Worm (Caenorhabditis elegans): ENCODE results near the gene srd-48.

Gene srd-48

DNA sequence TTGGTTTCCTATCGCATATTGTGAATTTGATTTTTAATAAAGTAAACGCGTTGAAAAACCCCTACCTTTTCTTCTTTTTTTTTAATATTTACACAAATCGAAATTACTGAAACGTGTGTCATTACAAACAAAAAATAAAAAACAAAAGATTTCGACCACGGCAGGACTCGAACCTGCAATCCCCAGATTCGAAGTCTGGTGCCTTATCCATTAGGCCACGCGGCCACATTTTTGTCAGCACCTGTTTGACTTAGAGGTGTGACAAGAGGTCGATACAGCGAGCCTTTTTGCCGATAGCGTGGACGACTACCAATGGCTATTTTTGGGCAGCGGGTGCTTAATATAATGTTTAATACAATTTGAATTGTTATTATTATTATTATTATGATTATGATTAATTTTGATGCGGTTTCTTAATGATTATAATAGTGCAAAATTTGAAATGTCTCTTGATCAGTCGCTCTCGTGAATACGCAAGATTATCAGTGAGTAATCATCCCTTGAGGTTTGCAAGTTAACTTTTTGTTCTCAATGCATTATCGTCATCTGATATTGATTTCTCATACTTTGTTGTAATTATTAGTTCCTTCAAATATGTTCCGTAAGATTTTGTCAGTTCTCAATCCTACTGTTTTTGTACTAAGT, 2.1 kb downstream of the srd-48 start, which contains the start of gene srd-44 (continued):
- no peak for TF ChIP-seq attf-5 (GFP tag; optimal IDR thresholded peaks at IDR 0.05)
- TF ChIP-seq die-1 (tag; optimal IDR thresholded peaks at IDR 0.05): peak; percentile 71
- TF ChIP-seq B0035.1 (tag; optimal IDR thresholded peaks at IDR 0.05): peak; percentile 16
- peak; percentile 40 for TF ChIP-seq snpc-3.4 (tag; optimal IDR thresholded peaks at IDR 0.05)
- TF ChIP-seq egl-18 (GFP tag; IDR thresholded peaks at IDR 0.05): no peak
- TF ChIP-seq nhr-90 (tag; optimal IDR thresholded peaks at IDR 0.05): peak; percentile 58
- TF ChIP-seq hmg-20 (GFP tag; IDR thresholded peaks at IDR 0.05): peak; percentile 60; the same call in 1 of the 2 replicates
- peak; percentile 64 for TF ChIP-seq snpc-1.3 (tag; optimal IDR thresholded peaks at IDR 0.05; ENCODE audit: insufficient read depth)
- TF ChIP-seq nfyb-1 (GFP tag; IDR thresholded peaks at IDR 0.05): 0 out of 2 replicates have a peak, but pooled peaks have one; percentile 45
- TF ChIP-seq snpc-1.1 (tag; optimal IDR thresholded peaks at IDR 0.05; ENCODE audit: insufficient read depth): peak; percentile 18
- peak; percentile 45 for TF ChIP-seq athp-1 (tag; optimal IDR thresholded peaks at IDR 0.05)

- no peak for TF ChIP-seq ets-4 (GFP tag; optimal IDR thresholded peaks at IDR 0.05)
- no peak for TF ChIP-seq nfya-1 (tag; optimal IDR thresholded peaks at IDR 0.05; ENCODE audit: borderline replicate concordance, insufficient read depth)
- no peak for TF ChIP-seq him-1 (tag; optimal IDR thresholded peaks at IDR 0.05)
- no peak for TF ChIP-seq Y67H2A.10 (GFP tag; conservative IDR thresholded peaks at IDR 0.05)
- no peak for TF ChIP-seq ceh-40 (GFP tag; IDR thresholded peaks at IDR 0.05)
- TF ChIP-seq ceh-79 (tag; optimal IDR thresholded peaks at IDR 0.05): no peak
- no peak for TF ChIP-seq cebp-1 (GFP tag; IDR thresholded peaks at IDR 0.05)
- no peak for TF ChIP-seq cebp-1 (tag; optimal IDR thresholded peaks at IDR 0.05)
- no peak for TF ChIP-seq F55B11.4 (tag; optimal IDR thresholded peaks at IDR 0.05; ENCODE audit: borderline replicate concordance, insufficient read depth)
- TF ChIP-seq Y53F4B.3 (GFP tag; IDR thresholded peaks at IDR 0.05): no peak
- no peak for TF ChIP-seq hlh-26 (GFP tag; conservative IDR thresholded peaks at IDR 0.05)
- TF ChIP-seq F33H1.4 (GFP tag; IDR thresholded peaks at IDR 0.05): no peak
- TF ChIP-seq Y79H2A.3 (GFP tag; conservative IDR thresholded peaks at IDR 0.05): no peak
- TF ChIP-seq dpl-1 (GFP tag; optimal IDR thresholded peaks at IDR 0.05): no peak
- TF ChIP-seq nfyb-1 (GFP tag; IDR thresholded peaks at IDR 0.05): no peak
- TF ChIP-seq nhr-27 (tag; optimal IDR thresholded peaks at IDR 0.05): no peak
- TF ChIP-seq lsy-27 (tag; optimal IDR thresholded peaks at IDR 0.05; ENCODE audit: borderline replicate concordance, insufficient read depth): no peak
- no peak for TF ChIP-seq K12H6.12 (tag; optimal IDR thresholded peaks at IDR 0.05)
- TF ChIP-seq sptf-2 (GFP tag; optimal IDR thresholded peaks at IDR 0.05): no peak
Measured at ce11 chrX:12341338-12341737, 5.4 kb downstream of the srd-48 start, which contains the start of gene zig-2. zig-2 (minus strand) TSS chrX:12341438.

- TF ChIP-seq hlh-12 (tag; optimal IDR thresholded peaks at IDR 0.05): no peak
- TF ChIP-seq C06A6.2 (GFP tag; conservative IDR thresholded peaks at IDR 0.05): no peak
- no peak for TF ChIP-seq cebp-2 (GFP tag; IDR thresholded peaks at IDR 0.05)
Measured at ce11 chrX:12343279-12343678, 7.4 kb downstream of the srd-48 start, which contains the start of the genes nspc-9 and nspc-10. nspc-9 (minus strand) TSS chrX:12343379. nspc-10 (plus strand) TSS chrX:12343609.

DNA sequence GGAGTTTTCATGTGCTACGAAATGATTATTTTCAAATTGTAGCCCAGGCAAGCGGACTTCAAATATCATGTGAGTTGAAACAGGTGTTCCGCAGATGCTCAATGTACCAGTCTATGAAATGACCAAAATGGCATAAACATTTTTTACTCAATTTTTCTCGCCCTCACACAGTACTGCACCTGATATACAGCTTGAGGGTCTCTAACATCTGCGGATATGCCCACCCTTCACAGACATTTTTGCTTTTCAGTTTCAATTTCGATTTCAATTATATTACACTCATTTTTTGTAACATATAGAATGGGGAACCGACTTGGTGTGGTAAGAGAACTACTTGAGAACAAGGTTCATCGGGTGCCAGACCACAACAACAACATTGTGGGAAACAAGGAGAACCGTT, 10.8 kb downstream of the srd-48 start, which contains the start of gene F42F12.11:
Gene F42F12.11 (plus strand): TSS at position 301 of the 400 bp plus-strand sequence.
- TF ChIP-seq K11D2.4 (GFP tag; IDR thresholded peaks at IDR 0.05): no peak
- no peak for TF ChIP-seq F37B4.10 (GFP tag; IDR thresholded peaks at IDR 0.05)
- no peak for TF ChIP-seq lsy-27 (tag; optimal IDR thresholded peaks at IDR 0.05; ENCODE audit: borderline replicate concordance, insufficient read depth)
- TF ChIP-seq pbrm-1 (GFP tag; IDR thresholded peaks at IDR 0.05): no peak
- TF ChIP-seq nfya-1 (tag; optimal IDR thresholded peaks at IDR 0.05; ENCODE audit: borderline replicate concordance, insufficient read depth): no peak
- no peak for TF ChIP-seq mxl-1 (tag; optimal IDR thresholded peaks at IDR 0.05)
- no peak for TF ChIP-seq egl-44 (GFP tag; IDR thresholded peaks at IDR 0.05)
- TF ChIP-seq T26A5.8 (tag; optimal IDR thresholded peaks at IDR 0.05): no peak
- no peak for TF ChIP-seq sea-2 (GFP tag; IDR thresholded peaks at IDR 0.05)
- TF ChIP-seq unc-130 (GFP tag; optimal IDR thresholded peaks at IDR 0.05): no peak
- no peak for TF ChIP-seq rec-8 (tag; optimal IDR thresholded peaks at IDR 0.05)

Measured in whole organism, young adult.